Worm (Caenorhabditis elegans): Measurements from ENCODE around the gene arrd-2.

- TF ChIP-seq fkh-4 (tag; optimal IDR thresholded peaks at IDR 0.05; ENCODE audit: borderline replicate concordance): no peak
- TF ChIP-seq ceh-82 (tag; optimal IDR thresholded peaks at IDR 0.05): no peak
- no peak for TF ChIP-seq lir-3 (tag; optimal IDR thresholded peaks at IDR 0.05; ENCODE audit: poor library complexity)
- TF ChIP-seq lsy-2 (tag; optimal IDR thresholded peaks at IDR 0.05): no peak
- no peak for TF ChIP-seq unc-30 (tag; optimal IDR thresholded peaks at IDR 0.05)
- no peak for TF ChIP-seq egl-13 (tag; optimal IDR thresholded peaks at IDR 0.05)
- TF ChIP-seq skn-1 (tag; optimal IDR thresholded peaks at IDR 0.05): no peak
- no peak for TF ChIP-seq nhr-11 (tag; optimal IDR thresholded peaks at IDR 0.05)
- TF ChIP-seq unc-130 (tag; optimal IDR thresholded peaks at IDR 0.05): no peak
- no peak for TF ChIP-seq snpc-4 (tag; optimal IDR thresholded peaks at IDR 0.05)
Observed at ce11 chrII:9411497-9411896, 3.9 kb downstream of the arrd-2 start, which contains the start of gene M176.9.
